4 worm cellular contexts compared by ENCODE assay signal in genomic region chrV:12877579-12877978, ce11.
A peak's percentile ranks its signal among the peaks of the same experiment; 100 is the strongest.
TF ChIP-seq lines count a peak whose summit lies in the region.

No protein-coding gene starts in this region.

TF ChIP-seq in whole organism, L2 larva, 48 proteins besides CTCF, POLR2A, EP300 and RAD21:
- TF ChIP-seq fos-1 (tag; optimal IDR thresholded peaks at IDR 0.05; lab: Kevin White, UChicago) (peak; percentile 28), unc-62 (GFP tag; optimal IDR thresholded peaks at IDR 0.05; lab: Kevin White, UChicago) (no peak), egl-27 (tag; optimal IDR thresholded peaks at IDR 0.05; lab: Kevin White, UChicago) (no peak)
TF ChIP-seq in whole organism, L2 larva: peak in this region for 1.

TF ChIP-seq in whole organism, L3 larva, 47 proteins besides CTCF, POLR2A, EP300 and RAD21:
- TF ChIP-seq nhr-12 (tag; optimal IDR thresholded peaks at IDR 0.05; lab: Kevin White, UChicago) (no peak), elt-2 (tag; optimal IDR thresholded peaks at IDR 0.05; lab: Kevin White, UChicago) (peak; percentile 19)

TF ChIP-seq in whole organism, L4 larva, 104 proteins besides CTCF, POLR2A, EP300 and RAD21:
- TF ChIP-seq nhr-6 (tag; optimal IDR thresholded peaks at IDR 0.05; lab: Kevin White, UChicago) (peak; percentile 7), daf-12 (tag; optimal IDR thresholded peaks at IDR 0.05; lab: Kevin White, UChicago) (no peak), R02D3.7 (tag; optimal IDR thresholded peaks at IDR 0.05; lab: Kevin White, UChicago) (no peak), nhr-102 (tag; optimal IDR thresholded peaks at IDR 0.05; lab: Kevin White, UChicago) (no peak), mxl-3 (GFP tag; optimal IDR thresholded peaks at IDR 0.05; lab: Kevin White, UChicago) (no peak), spr-3 (GFP tag; optimal IDR thresholded peaks at IDR 0.05; lab: Kevin White, UChicago) (no peak), lim-7 (GFP tag; IDR thresholded peaks at IDR 0.05; lab: Robert Waterston, UW) (no peak), nhr-28 (tag; optimal IDR thresholded peaks at IDR 0.05; lab: Kevin White, UChicago) (no peak), dmd-6 (GFP tag; IDR thresholded peaks at IDR 0.05; lab: Robert Waterston, UW) (peak; percentile 48; the same call in 1 of the 2 replicates), lin-29 (GFP tag; IDR thresholded peaks at IDR 0.05; lab: Robert Waterston, UW) (no peak), pqm-1 (tag; optimal IDR thresholded peaks at IDR 0.05; lab: Kevin White, UChicago) (peak; percentile 52)

TF ChIP-seq in whole organism, young adult, 124 proteins besides CTCF, POLR2A, EP300 and RAD21:
- no peak for TF ChIP-seq rec-8 (tag; optimal IDR thresholded peaks at IDR 0.05; lab: Kevin White, UChicago)
- no peak for TF ChIP-seq dox-1 (GFP tag; IDR thresholded peaks at IDR 0.05; lab: Robert Waterston, UW)
- TF ChIP-seq dpff-1 (tag; optimal IDR thresholded peaks at IDR 0.05; lab: Kevin White, UChicago) = no peak
- peak; percentile 59 for TF ChIP-seq nhr-80 (tag; optimal IDR thresholded peaks at IDR 0.05; lab: Kevin White, UChicago)
